Fruit fly (Drosophila melanogaster) S2 (cell line): ENCODE measurements around the gene CG15544.

Experiments used
- CG8478 ChIP-seq: fragments of >200 bp; optimal IDR thresholded peaks from 2 replicates; lab custom pipeline; 2018
- CTCF ChIP-seq, 2 experiments: fragments of >200 bp; optimal IDR thresholded peaks; 2 replicates each; lab custom pipeline; 2018

CG15544 gene

DNA sequence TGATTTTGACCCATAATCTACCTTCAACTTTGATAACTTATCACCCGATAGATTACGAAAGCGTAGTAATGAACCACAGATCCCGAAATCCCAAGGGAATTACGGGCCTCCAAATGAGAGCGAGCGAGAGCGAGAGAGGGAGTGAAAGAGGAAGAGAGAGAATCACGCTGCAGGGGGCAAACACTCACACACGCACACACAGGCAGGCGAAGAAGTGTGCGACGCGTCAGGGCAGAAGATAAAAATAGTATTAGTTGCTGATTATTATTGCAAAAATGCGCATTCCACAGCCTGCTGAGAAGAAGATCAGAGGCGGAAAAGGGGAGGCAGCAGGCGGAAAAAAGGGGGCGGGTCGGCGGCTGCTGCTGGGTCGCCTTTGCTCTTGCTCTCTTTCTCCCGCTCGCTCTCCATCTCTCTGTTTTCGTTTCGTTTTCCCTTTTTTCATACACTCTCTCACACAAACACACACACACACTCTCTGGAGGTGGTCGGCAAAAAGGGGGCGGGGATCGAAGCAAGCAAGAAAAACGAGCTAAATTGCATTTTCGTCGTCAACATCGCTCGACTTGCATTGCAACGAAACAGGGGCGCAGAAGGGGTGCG lies 24.3 kb upstream of the CG15544 start:
- no peak for TF ChIP-seq CG8478 (lab: Kevin White, UChicago)
- TF ChIP-seq CTCF (optimal IDR thresholded peaks at IDR 0.05; lab: Kevin White, UChicago) = no peak

DNA sequence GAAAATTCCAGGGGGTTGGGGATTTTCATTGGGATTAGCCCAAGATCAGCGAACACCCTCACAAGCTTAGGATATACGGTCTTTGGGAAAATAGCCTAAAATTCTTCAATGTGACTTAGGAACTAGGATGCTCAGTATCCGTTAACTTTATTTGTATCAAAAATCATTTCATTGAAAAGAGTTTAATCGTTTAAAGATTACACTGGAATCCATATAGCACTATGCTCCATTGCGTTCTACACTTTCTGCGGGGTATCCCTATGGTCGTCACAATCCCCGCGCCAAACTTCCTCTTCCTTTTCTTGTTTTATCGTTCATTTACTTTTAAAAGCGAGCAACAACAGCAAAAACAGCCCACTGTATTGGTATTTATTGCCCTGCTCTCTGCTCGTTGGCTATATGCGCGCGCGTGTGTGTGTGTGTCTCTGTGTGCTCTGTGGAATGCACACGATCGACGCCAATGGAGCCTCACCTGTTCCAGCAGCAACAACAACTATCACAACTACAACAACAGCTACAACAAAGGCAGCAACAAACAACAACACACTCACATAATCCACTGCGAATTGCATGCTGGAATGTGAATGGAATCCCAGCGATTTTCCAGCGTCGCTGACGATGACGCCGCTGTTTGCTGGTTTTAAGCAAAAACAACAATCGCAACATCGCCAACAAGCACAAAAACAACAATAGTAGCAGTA lies 23.7 kb upstream of the CG15544 start:
- TF ChIP-seq CTCF (optimal IDR thresholded peaks at IDR 0.05; lab: Kevin White, UChicago) (no peak), CG8478 (lab: Kevin White, UChicago) (no peak)

DNA sequence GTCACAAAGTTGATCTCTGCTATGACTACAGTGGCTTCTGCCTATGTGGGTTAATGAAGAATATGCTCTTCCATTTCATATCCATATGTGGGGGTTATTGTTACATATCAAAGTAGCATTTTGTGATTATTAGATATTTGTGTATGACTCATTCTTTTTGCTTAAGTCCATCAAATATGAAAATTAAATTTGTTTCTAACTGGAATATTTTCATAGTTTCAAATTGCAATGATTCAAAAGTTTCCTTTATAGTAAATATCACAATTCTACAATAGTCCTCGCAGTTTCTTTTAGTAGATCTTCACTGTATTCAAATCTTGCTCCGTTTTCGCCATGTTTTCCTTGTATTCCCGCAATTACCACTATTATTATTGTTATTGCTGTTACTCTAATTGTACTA lies 22.4 kb upstream of the CG15544 start:
- TF ChIP-seq CTCF (optimal IDR thresholded peaks at IDR 0.05; lab: Kevin White, UChicago) = no peak
- TF ChIP-seq CG8478 (lab: Kevin White, UChicago) = no peak

DNA sequence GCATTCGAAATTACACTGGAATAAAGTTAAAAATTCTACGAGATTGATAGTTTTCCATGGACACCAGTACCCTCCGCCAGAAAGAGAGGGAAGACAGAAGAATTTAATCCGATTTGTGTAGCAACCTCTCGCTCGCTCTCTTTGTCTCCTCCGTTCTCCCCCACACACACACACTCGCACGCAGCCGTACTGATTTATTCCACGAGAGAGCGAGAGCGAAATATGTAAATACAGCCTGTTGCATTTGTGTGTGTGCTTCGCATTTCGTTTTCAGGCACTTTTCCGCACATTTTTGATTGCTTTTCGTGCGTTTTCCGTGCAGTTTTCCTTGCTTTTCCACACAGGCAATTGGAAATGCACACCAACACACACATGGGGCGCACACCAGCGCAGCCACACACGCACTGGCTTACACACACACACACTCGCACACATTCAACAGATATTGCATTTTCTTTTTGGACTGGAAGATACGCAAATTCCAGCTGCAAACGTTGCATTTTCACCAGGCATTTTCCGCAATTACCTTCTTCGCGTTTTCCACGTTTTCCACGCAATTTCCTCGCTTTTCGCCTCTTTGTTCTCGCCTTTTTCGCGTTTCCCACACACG lies 21.8 kb upstream of the CG15544 start:
- TF ChIP-seq CG8478 (lab: Kevin White, UChicago) (no peak), CTCF (optimal IDR thresholded peaks at IDR 0.05; lab: Kevin White, UChicago) (no peak)

DNA sequence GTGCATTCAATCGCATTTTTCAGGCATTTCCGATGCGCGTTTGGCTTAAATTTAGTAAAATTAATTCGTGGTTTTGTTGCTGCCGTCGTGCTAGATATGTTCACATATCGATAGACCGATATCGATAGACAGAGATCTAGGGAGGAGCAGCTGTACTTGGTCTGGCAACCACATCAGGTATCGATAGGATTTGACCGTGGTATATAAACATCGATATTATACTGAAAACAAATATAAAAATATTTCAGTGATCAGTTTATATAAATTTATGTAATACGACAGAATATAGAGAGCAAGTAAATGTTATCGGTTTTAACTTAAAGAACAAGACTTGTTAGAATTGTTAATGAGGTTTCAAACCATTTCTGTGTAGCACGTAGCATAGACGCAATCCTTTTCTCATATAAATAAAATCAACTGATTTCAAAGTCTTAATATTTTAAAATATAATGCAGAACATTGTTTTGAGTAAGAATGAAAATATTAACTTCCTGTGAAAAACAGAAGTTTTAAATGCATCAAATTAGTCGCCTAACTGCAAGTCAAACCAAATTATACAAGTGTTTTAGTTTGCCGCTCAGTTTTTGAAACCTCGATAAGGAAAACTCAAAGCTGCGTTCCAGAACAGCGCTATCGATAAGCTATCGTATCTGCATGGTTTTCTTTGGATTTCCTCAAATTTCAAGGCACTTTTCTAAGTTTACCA lies 21.0 kb upstream of the CG15544 start, which contains the start of the genes wts and dj-1beta:
Gene wts (minus strand): TSS at position 130 of the 706 bp plus-strand sequence.
Gene dj-1beta (plus strand): TSS at position 628 of the 706 bp plus-strand sequence.
- TF ChIP-seq CTCF (optimal IDR thresholded peaks at IDR 0.05; lab: Kevin White, UChicago) (peak in 1 of 2 experiments; percentile 35), CG8478 (lab: Kevin White, UChicago) (no peak)

DNA sequence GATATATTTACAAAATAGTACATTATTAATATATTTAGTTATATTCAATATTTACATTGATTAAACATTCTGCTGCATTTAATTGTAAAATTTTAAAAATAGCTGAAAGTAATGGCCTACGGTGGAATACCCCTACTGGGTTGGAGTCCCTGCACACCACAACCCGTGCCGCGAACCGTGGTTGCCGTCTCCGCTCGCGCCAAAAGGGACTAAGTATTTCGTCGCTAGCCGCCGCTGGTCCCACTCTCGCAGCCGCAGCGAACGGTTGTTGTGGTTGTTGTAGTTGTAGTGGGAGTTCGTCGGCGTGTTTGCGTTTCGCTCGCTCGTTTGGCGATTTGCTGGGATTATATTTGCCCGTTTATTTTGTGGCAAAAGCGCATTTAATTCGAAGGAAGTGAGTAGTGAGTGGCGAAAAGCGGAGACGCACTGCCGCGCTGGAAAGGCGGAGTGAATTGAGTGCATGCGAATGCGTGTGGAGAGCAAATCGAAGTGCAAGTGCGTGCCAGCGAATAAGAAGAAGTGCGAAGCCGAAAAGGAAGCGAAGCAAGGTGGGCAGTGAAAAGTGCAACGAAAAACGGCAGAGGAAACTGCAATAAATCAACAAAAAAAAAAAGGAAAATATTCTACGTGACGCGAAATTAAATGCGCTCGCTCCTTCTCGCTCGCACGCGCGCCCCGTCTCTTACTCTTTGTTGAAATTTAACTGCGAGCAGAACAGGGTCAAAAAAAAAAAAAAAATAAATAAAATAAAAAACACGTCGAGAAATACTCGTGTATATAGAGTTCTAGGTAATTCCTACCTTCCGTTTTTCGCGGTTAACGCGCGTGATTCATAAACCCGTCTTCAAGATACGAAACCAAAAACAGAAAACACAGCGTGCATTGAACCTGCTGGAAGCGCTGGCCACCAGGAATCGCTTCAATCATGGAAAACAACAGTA lies 19.0 kb upstream of the CG15544 start, which contains the start of gene cindr:
Gene cindr (plus strand): TSS at position 272 of the 941 bp plus-strand sequence.
- TF ChIP-seq CG8478 (lab: Kevin White, UChicago) (no peak), CTCF (optimal IDR thresholded peaks at IDR 0.05; lab: Kevin White, UChicago) (peak; percentile 62 to 69)

DNA sequence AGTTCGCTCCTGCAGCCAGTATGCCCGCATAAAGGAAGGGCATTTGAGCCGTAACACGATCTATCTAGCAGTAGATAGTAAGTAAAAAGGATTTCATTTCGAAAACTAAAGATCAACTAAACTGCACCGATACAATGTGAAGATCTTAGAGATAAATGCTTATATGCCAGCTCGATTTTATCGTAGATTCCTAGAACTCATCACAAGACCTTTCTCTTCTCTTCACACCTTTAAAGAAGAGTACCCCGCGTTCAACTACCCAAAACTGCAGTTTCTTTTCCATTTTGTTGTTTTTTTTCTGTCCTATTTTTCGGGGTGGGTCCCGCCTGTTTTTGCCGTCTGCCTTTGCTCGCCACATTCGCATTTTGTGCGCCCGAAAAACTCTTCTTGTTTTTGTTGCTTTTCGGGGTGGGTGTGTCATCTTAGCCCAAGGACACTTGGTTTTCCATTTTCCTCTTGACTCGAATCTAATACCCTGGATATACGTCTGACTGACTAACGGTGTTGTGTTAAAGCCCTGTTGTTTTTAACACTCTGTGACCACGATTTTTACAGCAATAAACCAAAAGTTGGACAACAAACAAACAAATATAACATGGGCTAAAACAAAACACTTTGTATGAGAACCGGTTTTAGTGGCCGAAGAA lies 18.2 kb upstream of the CG15544 start:
- TF ChIP-seq CG8478 (lab: Kevin White, UChicago) (no peak), CTCF (optimal IDR thresholded peaks at IDR 0.05; lab: Kevin White, UChicago) (no peak)

DNA sequence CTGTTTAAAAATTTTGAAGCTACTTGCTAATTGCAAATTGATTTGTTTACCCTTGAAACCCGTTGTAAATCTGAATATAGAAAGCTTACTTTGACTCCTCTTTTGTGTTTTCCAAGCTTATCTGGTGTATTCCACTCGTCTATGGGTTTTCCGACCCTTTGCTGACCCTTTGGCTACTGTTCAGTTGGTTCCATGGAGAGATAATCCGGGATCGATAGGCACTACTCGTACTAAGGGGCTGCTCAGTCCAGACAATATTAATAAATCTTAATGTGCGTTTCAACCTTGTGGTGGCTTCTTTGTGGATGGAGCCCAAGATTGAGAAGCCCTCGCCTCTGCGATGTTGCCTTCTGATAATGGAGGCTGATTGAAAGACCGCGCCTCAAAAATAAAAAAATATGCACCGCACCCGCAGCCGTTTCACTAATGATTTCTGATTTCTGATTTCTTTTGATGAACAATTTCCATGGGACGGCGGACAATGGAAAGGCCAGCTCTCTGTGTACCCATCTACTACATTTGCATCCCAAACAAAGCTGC lies 17.3 kb upstream of the CG15544 start:
- TF ChIP-seq CTCF (optimal IDR thresholded peaks at IDR 0.05; lab: Kevin White, UChicago) (no peak), CG8478 (lab: Kevin White, UChicago) (no peak)

DNA sequence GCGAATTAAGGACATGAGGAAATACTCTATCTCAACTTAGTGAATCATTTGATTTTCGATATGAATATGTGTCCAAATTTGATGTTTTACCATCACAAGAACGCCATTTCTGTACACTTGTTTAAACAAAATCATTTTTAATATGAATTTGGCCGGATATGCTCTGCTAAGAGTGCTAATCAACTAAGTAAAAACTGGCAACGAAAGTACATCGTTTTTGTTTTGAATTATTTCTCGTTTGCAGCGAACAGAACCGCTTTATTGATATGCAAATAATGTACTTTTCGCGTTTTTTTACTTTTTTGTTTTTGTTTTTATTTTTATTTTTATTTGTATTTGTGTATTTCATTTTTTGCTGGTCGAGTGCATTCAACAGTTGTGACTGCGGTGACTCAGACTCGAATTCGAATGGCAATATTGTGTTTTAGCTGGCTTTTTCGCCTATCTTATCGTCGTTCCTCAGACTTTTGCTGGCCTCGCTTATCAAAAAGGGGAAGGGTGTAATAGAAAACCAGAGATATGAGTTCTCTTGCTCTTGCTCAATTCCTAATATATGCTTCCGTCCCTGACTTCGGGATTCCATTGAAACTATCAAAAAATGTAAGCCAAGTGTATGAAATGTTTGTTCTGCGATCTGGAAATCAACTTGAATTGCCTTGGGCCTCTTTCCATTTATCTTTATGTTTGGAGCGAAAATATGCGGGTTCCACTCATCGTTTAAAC lies 16.2 kb upstream of the CG15544 start:
- TF ChIP-seq CG8478 (lab: Kevin White, UChicago) (no peak), CTCF (optimal IDR thresholded peaks at IDR 0.05; lab: Kevin White, UChicago) (no peak)

DNA sequence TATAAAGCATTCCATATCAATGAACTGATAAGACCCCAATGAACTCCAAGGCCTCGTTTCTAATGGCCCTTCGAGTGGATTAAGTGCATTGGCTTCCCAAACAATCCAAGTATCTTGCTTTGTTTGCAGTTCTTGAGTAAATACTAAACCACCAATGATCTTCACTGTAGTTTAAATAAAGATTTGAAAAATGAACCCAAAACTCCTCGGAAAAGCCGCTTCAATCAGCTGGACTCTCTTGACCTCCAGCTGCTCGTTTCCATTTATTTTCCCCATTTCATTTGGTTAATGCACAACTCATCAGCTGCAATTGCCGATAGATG lies 15.6 kb upstream of the CG15544 start:
- TF ChIP-seq CG8478 (lab: Kevin White, UChicago) = no peak

DNA sequence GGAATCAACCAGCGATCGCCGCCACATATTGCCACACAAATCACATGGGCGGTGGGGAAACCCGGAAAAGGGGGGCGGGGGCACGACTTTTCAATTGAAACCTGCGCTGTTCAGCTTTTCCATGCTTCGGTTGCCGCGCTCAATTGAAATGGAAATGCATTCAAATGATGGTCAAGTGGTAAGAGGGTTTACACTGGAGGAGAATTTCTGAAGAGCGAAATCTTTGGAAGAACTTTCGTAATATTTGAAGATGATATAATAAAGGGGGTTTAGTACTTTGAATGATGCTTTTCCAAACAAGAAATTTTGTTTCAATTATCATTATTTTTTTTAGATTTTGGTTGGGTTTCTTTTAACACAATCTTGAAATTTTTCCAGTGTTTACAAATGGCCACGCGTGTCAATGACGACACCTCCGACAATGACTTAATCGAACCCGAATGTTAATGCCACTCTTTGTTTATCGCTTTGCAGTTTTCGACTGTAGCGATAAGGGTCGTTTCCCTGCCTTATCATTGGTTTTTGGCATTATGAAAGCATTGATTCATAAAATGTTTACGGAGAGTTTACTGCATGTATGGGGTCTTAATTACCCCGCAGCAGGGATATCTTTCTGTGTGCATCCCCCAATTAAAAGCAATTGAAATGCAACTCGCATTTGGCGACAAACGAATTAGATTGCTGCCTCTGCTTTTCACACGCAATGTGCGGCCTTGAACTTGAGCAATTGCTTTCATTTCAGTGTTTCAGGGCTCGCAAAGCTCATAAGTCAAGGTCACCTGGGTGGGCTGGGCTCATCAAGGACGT lies 15.0 kb upstream of the CG15544 start:
- TF ChIP-seq CG8478 (lab: Kevin White, UChicago) (no peak), CTCF (optimal IDR thresholded peaks at IDR 0.05; lab: Kevin White, UChicago) (no peak)

DNA sequence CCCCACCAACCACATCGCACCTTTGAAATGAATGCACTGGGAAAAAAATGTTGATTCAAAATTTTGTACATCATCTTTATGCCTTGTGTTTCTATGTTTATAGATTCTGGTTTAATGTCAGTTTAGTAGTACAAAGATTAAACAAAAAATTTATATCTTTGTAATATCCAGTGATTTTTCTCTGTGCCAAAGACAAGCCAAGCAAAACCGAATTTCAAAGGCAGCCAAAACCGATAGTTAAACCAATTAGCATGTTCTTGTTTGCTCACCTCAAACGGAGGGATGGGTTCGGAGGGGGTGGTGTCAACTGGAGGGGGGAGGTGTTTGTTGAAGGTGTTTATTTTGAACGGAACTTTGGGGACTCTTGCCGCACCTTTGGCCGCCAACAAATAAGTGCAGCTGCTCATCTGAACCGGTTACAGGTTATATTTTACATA lies 13.7 kb upstream of the CG15544 start:
- no peak for TF ChIP-seq CG8478 (lab: Kevin White, UChicago)
- TF ChIP-seq CTCF (optimal IDR thresholded peaks at IDR 0.05; lab: Kevin White, UChicago) = no peak
